Worm (Caenorhabditis elegans): ENCODE results near the gene cdh-4.

- TF ChIP-seq npax-4 (tag; optimal IDR thresholded peaks at IDR 0.05): no peak
- TF ChIP-seq fkh-10 (GFP tag; optimal IDR thresholded peaks at IDR 0.05): no peak
- no peak for TF ChIP-seq ama-1 (optimal IDR thresholded peaks at IDR 0.05)
- TF ChIP-seq unc-55 (GFP tag; optimal IDR thresholded peaks at IDR 0.05): no peak
- no peak for TF ChIP-seq fkh-6 (tag; optimal IDR thresholded peaks at IDR 0.05)
- TF ChIP-seq Y22D7AL.16 (tag; optimal IDR thresholded peaks at IDR 0.05): no peak
- no peak for TF ChIP-seq sdc-2 (tag; optimal IDR thresholded peaks at IDR 0.05)
- no peak for TF ChIP-seq sox-4 (tag; optimal IDR thresholded peaks at IDR 0.05)
- no peak for TF ChIP-seq pag-3 (tag; optimal IDR thresholded peaks at IDR 0.05; ENCODE audit: borderline replicate concordance)
- no peak for TF ChIP-seq ets-4 (tag; optimal IDR thresholded peaks at IDR 0.05)
- no peak for TF ChIP-seq ceh-24 (tag; optimal IDR thresholded peaks at IDR 0.05)
These were observed 13.5 kb upstream of the cdh-4 start for ce11 chrIII:4506590-4507128.
